Fruit fly (Drosophila melanogaster): ENCODE data around the gene Scp2.

Scp2 gene

DNA sequence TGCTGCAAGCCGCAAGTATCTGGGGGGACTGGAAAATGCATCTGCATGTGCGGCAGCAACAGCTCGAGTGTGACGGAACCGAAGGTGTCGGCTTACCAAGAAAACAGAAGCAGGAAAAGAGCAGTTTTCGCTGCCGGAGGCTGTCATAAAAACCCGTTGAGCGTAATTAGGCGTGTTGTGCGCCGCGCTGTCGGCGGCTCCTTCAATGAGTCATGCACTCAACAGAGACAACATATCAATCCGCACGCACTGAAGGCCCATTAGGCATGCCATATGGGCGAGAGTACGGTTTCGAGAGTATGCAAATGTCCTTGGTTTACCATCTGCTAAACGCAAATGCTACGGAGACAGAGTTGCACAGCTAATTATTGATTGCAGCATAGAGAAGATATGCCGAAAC, 55.0 kb downstream of the Scp2 start:
- TF ChIP-seq Abd-B (GFP tag; optimal IDR thresholded peaks at IDR 0.05) = no peak

DNA sequence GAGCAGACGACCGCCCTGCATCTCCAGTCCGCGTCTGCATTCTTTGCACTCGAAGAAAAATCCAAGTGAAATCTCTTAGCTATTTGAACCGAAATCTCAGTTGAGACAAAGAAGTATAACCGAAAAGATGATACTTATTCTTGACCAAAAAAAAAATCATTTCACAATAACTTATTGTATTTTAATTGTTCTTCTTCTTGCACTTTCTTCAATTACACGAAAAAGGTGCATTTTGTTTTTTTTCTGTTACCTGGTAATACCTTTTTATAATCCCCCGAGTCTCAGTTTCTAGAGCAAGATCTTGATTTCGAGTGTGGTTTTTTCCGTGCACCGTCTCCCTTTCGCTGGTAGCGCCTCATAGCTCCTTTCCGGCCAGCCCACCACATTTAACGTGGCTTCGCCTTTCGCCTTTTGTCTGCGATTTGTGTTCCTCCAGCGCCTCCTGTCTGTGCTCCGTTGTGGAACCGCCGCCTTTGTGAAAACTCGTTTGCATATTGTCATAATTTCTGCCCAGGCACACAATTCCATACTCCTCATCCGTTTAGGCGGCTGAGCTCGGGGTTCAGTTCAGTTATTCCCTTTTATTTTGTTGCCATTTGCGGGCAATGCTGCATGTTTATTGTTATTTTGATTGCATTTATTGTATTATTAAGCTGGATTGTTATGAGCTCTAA, 56.6 kb downstream of the Scp2 start:
- no peak for TF ChIP-seq Rel (GFP tag; optimal IDR thresholded peaks at IDR 0.05)
- no peak for TF ChIP-seq Rel (tag; optimal IDR thresholded peaks at IDR 0.05)
- peak; percentile 40 for TF ChIP-seq fru (GFP tag; optimal IDR thresholded peaks at IDR 0.05)
- peak; percentile 50 for TF ChIP-seq ey (GFP tag; optimal IDR thresholded peaks at IDR 0.05)
- TF ChIP-seq rgr (GFP tag; optimal IDR thresholded peaks at IDR 0.05) = peak; percentile 23
- peak; percentile 22 for TF ChIP-seq psq (GFP tag; optimal IDR thresholded peaks at IDR 0.05)
- no peak for TF ChIP-seq Mio (GFP tag; optimal IDR thresholded peaks at IDR 0.05)
- TF ChIP-seq OdsH (GFP tag; optimal IDR thresholded peaks at IDR 0.05) = peak; percentile 20
- peak; percentile 56 for TF ChIP-seq h (GFP tag; optimal IDR thresholded peaks at IDR 0.05)
- TF ChIP-seq foxo (GFP tag; optimal IDR thresholded peaks at IDR 0.05) = peak in 1 of 2 experiments; percentile 18
- peak; percentile 10 for TF ChIP-seq br (GFP tag; optimal IDR thresholded peaks at IDR 0.05)

DNA sequence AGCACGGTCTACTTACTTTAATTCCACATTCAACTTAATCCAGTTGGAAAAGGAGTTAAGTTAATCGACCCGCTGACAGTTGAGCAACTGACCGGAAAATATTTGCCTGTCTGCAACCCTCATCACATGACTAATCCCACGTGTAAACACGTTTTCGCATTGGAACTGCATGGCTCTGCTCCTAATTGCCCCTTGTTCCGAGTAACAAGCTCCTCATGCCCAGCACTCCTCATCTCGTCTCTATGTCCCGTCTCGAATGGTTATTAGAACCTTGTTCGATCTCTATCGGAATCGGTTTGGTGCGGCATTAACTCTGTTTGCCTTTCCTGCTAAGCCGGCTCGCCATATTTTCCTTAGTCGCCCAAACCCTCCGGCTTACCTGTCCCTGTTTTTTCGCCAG, 57.2 kb downstream of the Scp2 start:
- TF ChIP-seq Hr78 (GFP tag; optimal IDR thresholded peaks at IDR 0.05) (no peak), rgr (GFP tag; optimal IDR thresholded peaks at IDR 0.05) (no peak), Vsx2 (GFP tag; optimal IDR thresholded peaks at IDR 0.05; ENCODE audit: partially characterized antibody) (no peak), Abd-B (GFP tag; optimal IDR thresholded peaks at IDR 0.05) (no peak), Mio (GFP tag; optimal IDR thresholded peaks at IDR 0.05) (no peak), dmrt93B (GFP tag; optimal IDR thresholded peaks at IDR 0.05) (no peak), Jra (GFP tag; optimal IDR thresholded peaks at IDR 0.05) (no peak), HLH106 (tag; optimal IDR thresholded peaks at IDR 0.05) (no peak), sv (GFP tag; optimal IDR thresholded peaks at IDR 0.05) (no peak), GATAd (GFP tag; optimal IDR thresholded peaks at IDR 0.05) (no peak), br (GFP tag; optimal IDR thresholded peaks at IDR 0.05) (no peak), N (GFP tag; optimal IDR thresholded peaks at IDR 0.05) (no peak), Sp1 (GFP tag; optimal IDR thresholded peaks at IDR 0.05) (no peak), Dif (GFP tag; optimal IDR thresholded peaks at IDR 0.05; ENCODE audit: partially characterized antibody) (no peak), tai (GFP tag; optimal IDR thresholded peaks at IDR 0.05) (no peak), CrebA (GFP tag; optimal IDR thresholded peaks at IDR 0.05; ENCODE audit: borderline replicate concordance) (no peak), Dfd (GFP tag; optimal IDR thresholded peaks at IDR 0.05) (no peak)

DNA sequence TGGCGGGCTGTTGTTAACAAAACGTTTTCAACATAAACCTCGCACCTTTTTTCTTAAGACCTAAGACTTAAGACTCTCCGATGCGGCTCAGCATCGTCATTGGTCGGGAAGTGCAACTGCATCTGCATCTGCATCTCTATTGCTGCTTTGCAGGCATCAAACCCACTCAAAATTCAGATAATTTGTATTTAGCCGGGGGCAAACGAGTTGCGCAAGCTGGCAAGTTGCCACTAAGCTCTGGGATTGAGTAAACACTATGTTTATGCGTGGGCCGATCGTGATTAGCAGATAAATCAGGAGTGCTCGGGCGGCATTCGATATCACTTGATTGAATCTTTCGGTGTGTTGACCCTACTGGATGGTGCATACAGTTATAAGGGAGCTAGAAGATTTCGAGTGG, 57.9 kb downstream of the Scp2 start:
- TF ChIP-seq usp (GFP tag; optimal IDR thresholded peaks at IDR 0.05) = no peak

DNA sequence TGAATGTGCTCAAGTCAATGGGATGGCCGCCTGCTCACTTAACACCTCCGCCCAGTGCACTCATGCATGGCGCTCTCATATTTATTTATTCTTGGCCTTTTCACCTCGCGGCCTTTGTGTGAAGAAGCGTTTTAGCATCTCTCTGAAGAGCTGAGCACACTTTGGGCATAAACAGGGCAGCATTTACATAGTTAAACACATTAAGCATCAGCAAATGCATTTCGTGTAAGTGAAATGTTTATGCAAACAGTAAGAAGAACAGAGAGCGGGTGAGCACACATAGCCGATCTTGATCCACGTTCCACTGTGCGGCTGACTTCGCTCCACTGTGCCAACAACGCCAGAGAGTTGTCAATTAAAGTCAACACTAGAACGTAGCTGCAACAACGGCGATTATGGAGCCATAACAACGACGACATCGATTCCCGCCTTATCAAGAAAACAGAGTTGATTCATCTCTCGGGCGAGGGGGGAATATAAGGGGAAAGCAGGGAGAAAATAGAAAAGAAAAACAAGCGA, 58.8 kb downstream of the Scp2 start:
- TF ChIP-seq Abd-B (GFP tag; optimal IDR thresholded peaks at IDR 0.05) = no peak
- TF ChIP-seq Hr78 (GFP tag; optimal IDR thresholded peaks at IDR 0.05) = no peak
- no peak for TF ChIP-seq Dif (GFP tag; optimal IDR thresholded peaks at IDR 0.05; ENCODE audit: partially characterized antibody)
- TF ChIP-seq brk (GFP tag; optimal IDR thresholded peaks at IDR 0.05) = no peak
- no peak for TF ChIP-seq CG9705 (GFP tag; optimal IDR thresholded peaks at IDR 0.05)
- TF ChIP-seq dl (GFP tag; optimal IDR thresholded peaks at IDR 0.05; ENCODE audit: insufficient read depth in 1 of 2, partially characterized antibody in 2 of 2) = no peak
